Worm (Caenorhabditis elegans) whole organism, L1 larva: ENCODE results near the gene cylc-1.

ENCODE experiments used
- ceh-8 ChIP-seq: fragments of 200-800 bp; sonication (Bioruptor generic); optimal IDR thresholded peaks from 2 replicates; lab custom pipeline; 2018; ENCODE audit warnings: mild to moderate bottlenecking, missing genetic modification characterization, moderate library complexity, missing compliant biosample characterization
- unc-86 ChIP-seq: sonication (generic microtip); optimal IDR thresholded peaks from 2 replicates; lab custom pipeline; 2016; ENCODE audit warnings: missing genetic modification characterization, missing compliant biosample characterization

- TF ChIP-seq ceh-8 (GFP tag; lab: Kevin White, UChicago) (no peak), unc-86 (tag; lab: Kevin White, UChicago) (no peak)
Measured at ce11 chrIV:5200813-5201212, 24.8 kb downstream of the cylc-1 start.
